Worm (Caenorhabditis elegans) whole organism, L2 larva: ENCODE measurements around the gene Y22D7AL.15.

ENCODE experiments used
- F13H6.1 ChIP-seq: sonication (generic microtip); optimal IDR thresholded peaks from 2 replicates; lab custom pipeline; 2016; ENCODE audit warnings: missing genetic modification characterization, missing compliant biosample characterization
- R02D3.7 ChIP-seq: fragments of 150-350 bp; optimal IDR thresholded peaks from 2 replicates; lab custom pipeline; 2014; ENCODE audit warnings: missing biosample characterization, missing genetic modification characterization
- Y55F3AM.14 ChIP-seq: fragments of 200-800 bp; sonication (Bioruptor generic); optimal IDR thresholded peaks from 2 replicates; lab custom pipeline; 2018; ENCODE audit warnings: mild to moderate bottlenecking, missing genetic modification characterization, missing compliant biosample characterization
- ZK546.5 ChIP-seq: sonication (generic microtip); optimal IDR thresholded peaks from 2 replicates; lab custom pipeline; 2017; ENCODE audit warnings: missing biosample characterization, missing genetic modification characterization
- alr-1 ChIP-seq: fragments of 150-350 bp; optimal IDR thresholded peaks from 2 replicates; lab custom pipeline; 2014; ENCODE audit warnings: missing biosample characterization, missing genetic modification characterization
- ama-1 ChIP-seq: fragments of 150-350 bp; optimal IDR thresholded peaks from 2 replicates; lab custom pipeline; 2018; ENCODE audit warnings: inconsistent platforms
- ceh-82 ChIP-seq: fragments of 150-350 bp; optimal IDR thresholded peaks from 2 replicates; lab custom pipeline; 2014; ENCODE audit warnings: missing biosample characterization, missing genetic modification characterization
- crh-2 ChIP-seq: sonication (generic microtip); optimal IDR thresholded peaks from 2 replicates; lab custom pipeline; 2017; ENCODE audit warnings: missing biosample characterization, missing genetic modification characterization
- dmd-4 ChIP-seq: sonication (generic microtip); optimal IDR thresholded peaks from 2 replicates; lab custom pipeline; 2017; ENCODE audit warnings: missing biosample characterization, missing genetic modification characterization
- egl-27 ChIP-seq: sonication (generic microtip); optimal IDR thresholded peaks from 3 replicates; lab custom pipeline; 2017; ENCODE audit warnings: missing biosample characterization, missing genetic modification reagents, missing genetic modification characterization
- elt-1 ChIP-seq: fragments of 150-350 bp; optimal IDR thresholded peaks from 2 replicates; lab custom pipeline; 2014; ENCODE audit warnings: missing biosample characterization, missing genetic modification characterization
- elt-3 ChIP-seq: sonication (generic microtip); optimal IDR thresholded peaks from 2 replicates; lab custom pipeline; 2017; ENCODE audit warnings: missing biosample characterization, missing genetic modification characterization
- lin-11 ChIP-seq: fragments of 150-350 bp; sonication (generic microtip); optimal IDR thresholded peaks from 2 replicates; lab custom pipeline; 2014; ENCODE audit warnings: missing biosample characterization, missing genetic modification characterization, inconsistent platforms, mixed read lengths
- lin-13 ChIP-seq: fragments of 150-350 bp; optimal IDR thresholded peaks from 2 replicates; lab custom pipeline; 2014; ENCODE audit warnings: missing biosample characterization, missing genetic modification reagents, missing genetic modification characterization
- lin-39 ChIP-seq: fragments of 150-350 bp; optimal IDR thresholded peaks from 2 replicates; lab custom pipeline; 2014; ENCODE audit warnings: missing biosample characterization, missing genetic modification reagents, missing genetic modification characterization
- mbf-1 ChIP-seq: sonication (generic microtip); optimal IDR thresholded peaks from 2 replicates; lab custom pipeline; 2017; ENCODE audit warnings: missing biosample characterization, missing genetic modification characterization
- nhr-10 ChIP-seq: sonication (generic microtip); optimal IDR thresholded peaks from 2 replicates; lab custom pipeline; 2017; ENCODE audit warnings: missing biosample characterization, missing genetic modification characterization
- nhr-11 ChIP-seq: fragments of 150-350 bp; optimal IDR thresholded peaks from 2 replicates; lab custom pipeline; 2014; ENCODE audit warnings: missing biosample characterization, missing genetic modification characterization
- nhr-12 ChIP-seq: fragments of 150-350 bp; optimal IDR thresholded peaks from 2 replicates; lab custom pipeline; 2014; ENCODE audit warnings: missing biosample characterization, missing genetic modification characterization
- nhr-129 ChIP-seq: fragments of 150-350 bp; optimal IDR thresholded peaks from 2 replicates; lab custom pipeline; 2014; ENCODE audit warnings: missing biosample characterization, missing genetic modification characterization
- nhr-237 ChIP-seq: fragments of 150-350 bp; optimal IDR thresholded peaks from 2 replicates; lab custom pipeline; 2014; ENCODE audit warnings: missing biosample characterization, missing genetic modification characterization
- nhr-25 ChIP-seq: fragments of 150-350 bp; sonication (generic microtip); optimal IDR thresholded peaks from 3 replicates; lab custom pipeline; 2014; ENCODE audit warnings: missing biosample characterization, missing genetic modification characterization
- peb-1 ChIP-seq: fragments of 150-350 bp; optimal IDR thresholded peaks from 2 replicates; lab custom pipeline; 2014; ENCODE audit warnings: missing biosample characterization, missing genetic modification characterization
- sem-4 ChIP-seq: fragments of 150-350 bp; optimal IDR thresholded peaks from 2 replicates; lab custom pipeline; 2014; ENCODE audit warnings: missing biosample characterization, missing genetic modification reagents, missing genetic modification characterization
- sma-3 ChIP-seq: sonication (generic microtip); optimal IDR thresholded peaks from 2 replicates; lab custom pipeline; 2016; ENCODE audit warnings: missing genetic modification reagents, missing genetic modification characterization, missing compliant biosample characterization
- sma-9 ChIP-seq, 2 experiments: fragments of 150-350 bp in 1 of 2; sonication (generic microtip) in 1 of 2; optimal IDR thresholded peaks; 2 replicates each; lab custom pipeline; 2014 to 2016; ENCODE audit warnings: missing genetic modification characterization in 2 of 2, mild to moderate bottlenecking in 1 of 2, missing biosample characterization in 1 of 2, missing compliant biosample characterization in 1 of 2, missing genetic modification reagents in 1 of 2, moderate library complexity in 1 of 2
- snpc-4 ChIP-seq: fragments of 150-350 bp; optimal IDR thresholded peaks from 2 replicates; lab custom pipeline; 2014; ENCODE audit warnings: missing biosample characterization, missing genetic modification characterization
- unc-55 ChIP-seq: fragments of 150-350 bp; sonication (generic microtip); optimal IDR thresholded peaks from 3 replicates; lab custom pipeline; 2014; ENCODE audit warnings: missing biosample characterization, missing genetic modification reagents, missing genetic modification characterization
- unc-62 ChIP-seq: fragments of 150-350 bp; optimal IDR thresholded peaks from 2 replicates; lab custom pipeline; 2014; ENCODE audit warnings: missing biosample characterization, missing genetic modification reagents, missing genetic modification characterization
- zag-1 ChIP-seq: fragments of 150-350 bp; optimal IDR thresholded peaks from 2 replicates; lab custom pipeline; 2014; ENCODE audit warnings: missing biosample characterization, missing genetic modification characterization
- ztf-4 ChIP-seq: fragments of 150-350 bp; optimal IDR thresholded peaks from 2 replicates; lab custom pipeline; 2014; ENCODE audit warnings: missing biosample characterization, missing genetic modification characterization

The Y22D7AL.15 gene

ce11 chrIII:1659763-1660162, at the start of gene Y22D7AL.15:
Gene Y22D7AL.15 (minus strand): TSS chrIII:1659863.
- TF ChIP-seq elt-3 (tag; lab: Kevin White, UChicago), result no peak
- TF ChIP-seq F13H6.1 (tag; lab: Kevin White, UChicago), result no peak
- TF ChIP-seq sma-3 (GFP tag; lab: Kevin White, UChicago), result no peak
- no peak for TF ChIP-seq ama-1 (lab: Kevin White, UChicago)
- TF ChIP-seq nhr-12 (tag; lab: Kevin White, UChicago), result no peak

- TF ChIP-seq elt-1 (tag; lab: Kevin White, UChicago) (no peak), nhr-129 (tag; lab: Kevin White, UChicago) (no peak), sem-4 (no peak), R02D3.7 (tag; lab: Kevin White, UChicago) (no peak)
Measured at ce11 chrIII:1705799-1706198, 46.1 kb upstream of the Y22D7AL.15 start, which contains the start of the genes fbxa-13 and Y22D7AR.2. Gene fbxa-13 (minus strand): TSS chrIII:1705899. Gene Y22D7AR.2 (plus strand): TSS chrIII:1705946.

ce11 chrIII:1705331-1705730, 45.7 kb upstream of the Y22D7AL.15 start:
- TF ChIP-seq elt-3 (tag; lab: Kevin White, UChicago), result no peak
- no peak for TF ChIP-seq lin-13 (GFP tag; lab: Kevin White, UChicago)
- no peak for TF ChIP-seq snpc-4 (tag; lab: Kevin White, UChicago)
- TF ChIP-seq ZK546.5 (tag; lab: Kevin White, UChicago), result no peak
- no peak for TF ChIP-seq sma-3 (GFP tag; lab: Kevin White, UChicago)
- no peak for TF ChIP-seq ceh-82
- TF ChIP-seq nhr-237, result no peak
- no peak for TF ChIP-seq crh-2 (tag; lab: Kevin White, UChicago)
- TF ChIP-seq egl-27 (tag; lab: Kevin White, UChicago), result no peak
- TF ChIP-seq alr-1 (tag; lab: Kevin White, UChicago), result no peak
- TF ChIP-seq ztf-4, result no peak
- no peak for TF ChIP-seq F13H6.1 (tag; lab: Kevin White, UChicago)
- no peak for TF ChIP-seq Y55F3AM.14
- TF ChIP-seq dmd-4 (tag; lab: Kevin White, UChicago), result no peak
- TF ChIP-seq, all 48 proteins: peak for 0

DNA sequence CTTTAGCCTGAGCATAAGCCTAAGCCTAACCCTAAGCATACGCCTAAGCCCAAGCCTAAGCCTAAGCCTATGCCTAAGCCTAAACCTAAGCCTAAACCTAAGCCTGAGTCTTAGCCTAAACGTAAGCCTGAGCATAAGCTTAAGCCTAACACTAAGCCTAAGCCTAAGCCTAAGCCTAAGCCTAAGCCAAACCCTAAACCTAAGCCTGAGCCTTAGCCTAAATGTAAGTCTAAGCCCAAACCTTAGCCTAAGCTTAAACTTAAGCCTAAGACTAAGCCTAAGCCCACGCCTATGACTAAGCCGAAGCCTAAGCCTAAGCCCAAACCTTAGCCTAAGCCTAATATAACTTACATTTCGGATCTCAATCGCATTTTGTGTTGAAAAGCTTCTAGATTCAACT, 44.4 kb upstream of the Y22D7AL.15 start:
- TF ChIP-seq crh-2 (tag; lab: Kevin White, UChicago), result no peak
- no peak for TF ChIP-seq ceh-82
- no peak for TF ChIP-seq sma-9 (GFP tag; optimal IDR thresholded peaks at IDR 0.05; lab: Kevin White, UChicago)
- TF ChIP-seq sma-9 (tag; optimal IDR thresholded peaks at IDR 0.05; lab: Kevin White, UChicago), result no peak
- TF ChIP-seq alr-1 (tag; lab: Kevin White, UChicago), result no peak
- no peak for TF ChIP-seq F13H6.1 (tag; lab: Kevin White, UChicago)
- no peak for TF ChIP-seq nhr-12 (tag; lab: Kevin White, UChicago)
- TF ChIP-seq nhr-10, result no peak
- no peak for TF ChIP-seq unc-55
- no peak for TF ChIP-seq zag-1 (tag; lab: Kevin White, UChicago)
- no peak for TF ChIP-seq peb-1 (tag; lab: Kevin White, UChicago)
- TF ChIP-seq nhr-25 (tag; lab: Kevin White, UChicago), result no peak
- no peak for TF ChIP-seq R02D3.7 (tag; lab: Kevin White, UChicago)

ce11 chrIII:1702337-1702736, 42.7 kb upstream of the Y22D7AL.15 start, which contains the start of gene spex-3:
Gene spex-3 (minus strand): TSS chrIII:1702437.
- TF ChIP-seq nhr-25 (tag; lab: Kevin White, UChicago) (no peak), lin-39 (no peak), sma-9 (GFP tag; optimal IDR thresholded peaks at IDR 0.05; lab: Kevin White, UChicago) (no peak), sma-9 (tag; optimal IDR thresholded peaks at IDR 0.05; lab: Kevin White, UChicago) (no peak), nhr-11 (tag; lab: Kevin White, UChicago) (no peak), elt-3 (tag; lab: Kevin White, UChicago) (no peak), dmd-4 (tag; lab: Kevin White, UChicago) (no peak), lin-13 (GFP tag; lab: Kevin White, UChicago) (no peak), zag-1 (tag; lab: Kevin White, UChicago) (no peak), sem-4 (no peak), ama-1 (lab: Kevin White, UChicago) (no peak), alr-1 (tag; lab: Kevin White, UChicago) (no peak), snpc-4 (tag; lab: Kevin White, UChicago) (no peak), lin-11 (tag; lab: Kevin White, UChicago) (no peak), unc-62 (GFP tag; lab: Kevin White, UChicago) (no peak), mbf-1 (tag; lab: Kevin White, UChicago) (no peak), unc-55 (no peak)
